Worm (Caenorhabditis elegans): ENCODE results near the gene C18D11.7.
"Not testable (repeated sequence)": the region's sequence is repeated elsewhere in the genome, so short reads cannot be mapped to it uniquely, and the experiment has no call there.

Gene C18D11.7

DNA sequence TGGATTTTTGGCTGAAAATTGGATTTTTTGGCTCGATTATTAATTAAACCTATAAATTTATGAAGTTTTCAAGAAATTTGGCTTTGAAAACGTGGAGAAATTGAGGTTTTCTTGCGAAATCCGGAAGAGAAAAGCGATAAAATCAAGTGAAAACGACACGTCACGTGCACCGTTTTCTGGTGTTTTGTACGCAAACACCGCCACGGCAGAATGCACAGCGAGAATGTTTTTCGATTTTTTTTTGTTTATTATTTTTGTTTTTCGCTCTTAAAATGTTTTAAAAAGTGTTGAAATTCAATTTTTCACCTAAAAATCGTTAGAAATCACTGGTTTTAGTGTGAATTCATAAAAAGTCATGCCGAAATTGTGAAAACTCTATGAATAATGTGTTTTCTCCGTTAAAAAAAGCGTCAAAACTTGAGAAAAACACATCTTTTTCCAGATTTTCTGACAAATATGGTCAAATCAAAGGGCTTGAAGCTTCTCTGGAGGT lies 32.0 kb downstream of the C18D11.7 start, which contains the start of gene immp-1:
TSS of gene immp-1 (plus strand) at position 443 of the 493 bp plus-strand sequence.
- no peak for TF ChIP-seq klf-2 (GFP tag; conservative IDR thresholded peaks at IDR 0.05)

DNA sequence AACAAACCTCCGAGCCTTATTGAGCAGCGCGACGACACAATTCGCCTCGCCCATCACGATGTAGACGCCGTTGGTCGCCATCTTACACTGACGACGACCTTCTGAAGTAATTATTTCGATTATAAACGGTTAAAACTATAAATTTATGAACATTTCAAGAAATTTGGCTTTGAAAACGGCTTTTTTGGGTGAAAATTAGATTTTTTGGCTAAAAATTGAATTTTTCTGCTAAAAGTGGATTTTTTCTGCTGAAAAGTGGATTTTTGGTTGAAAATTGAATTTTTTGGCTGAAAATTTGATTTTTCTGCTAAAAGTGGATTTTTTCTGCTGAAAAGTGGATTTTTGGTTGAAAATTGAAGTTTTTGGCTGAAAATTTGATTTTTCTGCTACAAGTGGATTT lies 33.0 kb downstream of the C18D11.7 start, which contains the start of gene gbf-1:
TSS of gene gbf-1 (minus strand) at position 101 of the 400 bp plus-strand sequence.
- TF ChIP-seq klf-2 (GFP tag; conservative IDR thresholded peaks at IDR 0.05); ztf-23 (GFP tag; IDR thresholded peaks at IDR 0.05); med-1 (GFP tag; optimal IDR thresholded peaks at IDR 0.05; ENCODE audit: insufficient read depth): not testable (repeated sequence)

DNA sequence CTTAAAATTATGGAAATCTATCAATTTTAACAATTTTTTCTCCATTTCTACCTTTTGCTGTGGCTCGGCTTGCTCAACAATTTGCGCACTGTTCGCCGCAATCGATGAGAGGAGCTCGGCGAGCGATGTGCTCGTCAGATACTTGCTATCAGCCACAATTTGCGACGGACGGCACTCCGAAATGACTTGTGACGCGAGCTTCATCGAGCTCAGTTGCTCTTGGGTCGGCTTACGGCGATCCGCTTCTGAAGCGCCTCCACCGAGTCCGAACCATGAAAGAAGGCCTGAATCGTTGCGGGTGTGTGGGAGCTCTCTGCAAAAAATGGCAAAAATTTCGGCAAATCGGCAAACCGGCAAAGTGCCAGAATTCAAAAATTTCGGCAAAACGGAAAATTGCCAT lies 46.0 kb downstream of the C18D11.7 start:
- TF ChIP-seq tab-1 (GFP tag; IDR thresholded peaks at IDR 0.05) (no peak), ztf-23 (GFP tag; IDR thresholded peaks at IDR 0.05) (no peak), ref-1 (GFP tag; conservative IDR thresholded peaks at IDR 0.05) (no peak), klf-2 (GFP tag; conservative IDR thresholded peaks at IDR 0.05) (no peak), flt-1 (GFP tag; IDR thresholded peaks at IDR 0.05) (no peak), med-1 (GFP tag; optimal IDR thresholded peaks at IDR 0.05; ENCODE audit: insufficient read depth) (no peak), T22C8.4 (GFP tag; IDR thresholded peaks at IDR 0.05) (no peak), cog-1 (tag; optimal IDR thresholded peaks at IDR 0.05) (no peak), ztf-29 (GFP tag; IDR thresholded peaks at IDR 0.05) (no peak)

DNA sequence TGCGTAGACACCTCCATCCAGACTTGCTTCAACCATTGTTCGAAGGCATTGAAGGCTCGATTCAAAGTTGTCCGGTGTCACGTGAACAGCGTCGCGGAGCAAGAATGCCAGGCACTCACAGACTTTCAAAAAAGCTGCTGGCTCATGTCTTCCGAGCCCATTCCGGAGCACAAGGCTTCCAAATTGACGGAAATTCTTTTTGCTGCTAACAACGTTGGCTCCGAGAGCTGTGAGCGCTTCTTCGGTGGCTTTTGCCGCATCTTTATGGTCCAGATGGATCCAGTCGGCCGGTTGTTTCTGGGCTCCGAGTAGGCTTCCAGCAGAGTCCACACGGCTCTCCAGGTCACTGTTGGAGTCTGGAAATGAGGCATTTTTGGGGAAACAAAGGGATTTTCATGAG lies 48.7 kb downstream of the C18D11.7 start:
- TF ChIP-seq flt-1 (GFP tag; IDR thresholded peaks at IDR 0.05) (no peak), tab-1 (GFP tag; IDR thresholded peaks at IDR 0.05) (no peak), cog-1 (tag; optimal IDR thresholded peaks at IDR 0.05) (no peak)
